Worm (Caenorhabditis elegans) whole organism, young adult: ENCODE results near the gene K09C4.5.
A peak's percentile ranks its signal among the peaks of the same experiment; 100 is the strongest.

Source experiments
- B0261.1 ChIP-seq: sonication (generic microtip); optimal IDR thresholded peaks from 2 replicates; lab custom pipeline; 2016; ENCODE audit warnings: mild to moderate bottlenecking, missing genetic modification characterization, moderate library complexity, missing compliant biosample characterization
- F23B12.7 ChIP-seq: sonication (generic microtip); optimal IDR thresholded peaks from 2 replicates; lab custom pipeline; 2017; ENCODE audit warnings: missing genetic modification characterization, mild to moderate bottlenecking, missing compliant biosample characterization, antibody characterized with exemption, moderate library complexity; ENCODE audit not compliant: insufficient read depth
- Y95B8A.8 ChIP-seq: fragments of 200-800 bp; sonication (Bioruptor generic); IDR thresholded peaks from 2 replicates; pipeline ENCODE4 v1.3.6; 2022; ENCODE audit warnings: missing genetic modification reagents, missing genetic modification characterization, missing compliant biosample characterization
- ZK185.1 ChIP-seq: sonication (generic microtip); optimal IDR thresholded peaks from 2 replicates; lab custom pipeline; 2016; ENCODE audit warnings: mild to moderate bottlenecking, missing genetic modification characterization, missing compliant biosample characterization; ENCODE audit not compliant: poor library complexity, severe bottlenecking
- ceh-91 ChIP-seq: fragments of 200-800 bp; sonication (Bioruptor generic); IDR thresholded peaks from 2 replicates; pipeline ENCODE4 v1.3.6; 2022; ENCODE audit warnings: missing genetic modification reagents, missing genetic modification characterization, missing compliant biosample characterization
- dpl-1 ChIP-seq: fragments of 150-350 bp; optimal IDR thresholded peaks from 2 replicates; lab custom pipeline; 2014; ENCODE audit warnings: missing biosample characterization, missing genetic modification reagents, missing genetic modification characterization
- him-1 ChIP-seq: sonication (generic microtip); optimal IDR thresholded peaks from 2 replicates; lab custom pipeline; 2016; ENCODE audit warnings: missing genotype, missing genetic modification reagents, missing genetic modification characterization, missing compliant biosample characterization
- hlh-26 ChIP-seq: fragments of 200-800 bp; sonication (Bioruptor generic); conservative IDR thresholded peaks from 2 replicates; pipeline ENCODE4 v1.3.6; 2022; ENCODE audit warnings: missing genetic modification reagents, missing genetic modification characterization, missing compliant biosample characterization
- let-607 ChIP-seq, 2 experiments: fragments of 200-800 bp in 1 of 2; sonication (Bioruptor generic) in 1 of 2; sonication (generic microtip) in 1 of 2; optimal IDR thresholded peaks; 2 replicates each; lab custom pipeline; 2016 to 2018; ENCODE audit warnings: mild to moderate bottlenecking in 2 of 2, missing compliant biosample characterization in 2 of 2, missing genetic modification characterization in 2 of 2, moderate library complexity in 2 of 2, missing genotype in 1 of 2
- lir-1 ChIP-seq: fragments of 200-800 bp; sonication (Bioruptor generic); conservative IDR thresholded peaks from 2 replicates; pipeline ENCODE4 v1.3.6; 2022; ENCODE audit warnings: missing genetic modification reagents, missing genetic modification characterization, missing compliant biosample characterization
- lsl-1 ChIP-seq: fragments of 200-800 bp; sonication (Bioruptor generic); optimal IDR thresholded peaks from 2 replicates; lab custom pipeline; 2018; ENCODE audit warnings: mild to moderate bottlenecking, missing genetic modification characterization, moderate library complexity, missing compliant biosample characterization
- nfya-1 ChIP-seq: sonication (generic microtip); optimal IDR thresholded peaks from 2 replicates; lab custom pipeline; 2017; ENCODE audit warnings: antibody characterized with exemption, missing compliant biosample characterization, missing genetic modification characterization, borderline replicate concordance; ENCODE audit not compliant: insufficient read depth
- nhr-80 ChIP-seq: sonication (generic microtip); optimal IDR thresholded peaks from 2 replicates; lab custom pipeline; 2016; ENCODE audit warnings: missing genetic modification characterization, missing compliant biosample characterization
- pbrm-1 ChIP-seq: fragments of 200-800 bp; sonication (Bioruptor generic); IDR thresholded peaks from 2 replicates; pipeline ENCODE4 v1.3.6; 2022; ENCODE audit warnings: missing genetic modification reagents, missing genetic modification characterization, missing compliant biosample characterization
- sea-2 ChIP-seq: fragments of 200-800 bp; sonication (Bioruptor generic); IDR thresholded peaks from 2 replicates; pipeline ENCODE4 v1.3.6; 2022; ENCODE audit warnings: missing genetic modification characterization, missing compliant biosample characterization
- xnd-1 ChIP-seq: sonication (generic microtip); optimal IDR thresholded peaks from 2 replicates; lab custom pipeline; 2016; ENCODE audit warnings: missing genotype, missing genetic modification reagents, missing genetic modification characterization, missing compliant biosample characterization
- ztf-28 ChIP-seq: fragments of 200-800 bp; sonication (Bioruptor generic); IDR thresholded peaks from 2 replicates; pipeline ENCODE4 v1.3.6; 2022; ENCODE audit warnings: missing genetic modification reagents, missing genetic modification characterization, missing compliant biosample characterization
- ztf-6 ChIP-seq: fragments of 200-800 bp; sonication (Bioruptor generic); IDR thresholded peaks from 2 replicates; pipeline ENCODE4 v1.3.6; 2022; ENCODE audit warnings: missing genetic modification reagents, missing genetic modification characterization, missing compliant biosample characterization

The K09C4.5 gene

DNA sequence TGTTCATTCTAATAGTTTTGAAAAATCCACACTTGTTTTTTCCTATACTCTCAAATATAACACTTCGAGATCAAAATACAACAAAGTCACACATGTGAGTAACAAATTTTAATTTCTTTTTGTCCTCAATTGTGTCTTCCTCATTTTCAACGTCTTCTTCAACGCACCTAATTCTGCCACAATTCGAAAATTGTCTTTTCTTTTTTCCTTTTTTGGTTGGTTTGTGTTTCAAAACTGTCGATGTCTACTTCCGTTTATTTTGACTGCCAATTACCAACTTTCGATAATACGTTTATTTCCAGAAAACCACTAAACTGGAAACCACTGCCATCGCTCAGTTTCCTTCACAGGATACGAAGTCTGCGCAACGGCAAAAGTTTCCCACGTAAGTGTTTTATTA is 50.4 kb downstream of the K09C4.5 start, which contains the start of gene F11D5.1:
F11D5.1 (plus strand) TSS at position 301 of the 400 bp plus-strand sequence.
- TF ChIP-seq him-1 (no peak), ztf-28 (GFP tag; lab: Robert Waterston, UW) (no peak), ztf-6 (GFP tag; lab: Robert Waterston, UW) (no peak), dpl-1 (GFP tag; lab: Kevin White, UChicago) (no peak), sea-2 (GFP tag; lab: Robert Waterston, UW) (no peak), let-607 (tag; optimal IDR thresholded peaks at IDR 0.05; lab: Kevin White, UChicago) (no peak), lsl-1 (GFP tag; lab: Kevin White, UChicago) (no peak), hlh-26 (GFP tag; lab: Robert Waterston, UW) (no peak), Y95B8A.8 (GFP tag; lab: Robert Waterston, UW) (no peak), xnd-1 (tag; lab: Kevin White, UChicago) (no peak), B0261.1 (no peak), F23B12.7 (tag; lab: Kevin White, UChicago) (no peak), ceh-91 (GFP tag; lab: Robert Waterston, UW) (no peak), pbrm-1 (no peak), lir-1 (GFP tag; lab: Robert Waterston, UW) (no peak)

DNA sequence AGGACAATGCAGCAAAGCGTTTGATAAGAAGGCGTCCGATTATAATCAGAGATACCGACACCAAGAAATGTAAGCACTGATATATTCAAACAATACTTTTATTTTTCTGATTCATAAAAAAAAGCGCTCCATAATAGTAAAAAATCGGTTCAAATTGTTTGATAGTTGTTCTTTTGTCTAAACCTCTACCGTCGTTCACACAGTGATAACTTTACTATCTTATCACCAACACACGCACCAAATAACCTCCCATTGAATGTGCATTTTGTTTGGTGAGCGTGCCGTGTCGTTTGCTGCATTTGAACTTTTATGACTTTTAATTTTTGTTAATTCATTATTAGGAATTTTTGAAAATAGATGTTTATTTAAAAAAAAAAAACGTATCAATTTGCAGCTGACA is 51.7 kb downstream of the K09C4.5 start:
- TF ChIP-seq nhr-80 (tag; lab: Kevin White, UChicago) (peak; percentile 78), nfya-1 (tag; lab: Kevin White, UChicago) (no peak), ZK185.1 (no peak)
